Worm (Caenorhabditis elegans) whole organism, young adult: ENCODE measurements around the gene T20D3.5.
"Not testable (repeated sequence)": the region's sequence is repeated elsewhere in the genome, so short reads cannot be mapped to it uniquely, and the experiment has no call there.

Experiments
- B0019.2 ChIP-seq: fragments of 200-800 bp; sonication (Bioruptor generic); conservative IDR thresholded peaks from 2 replicates; pipeline ENCODE4 v1.3.6; 2022; ENCODE audit warnings: missing genetic modification reagents, missing genetic modification characterization, missing compliant biosample characterization
- B0035.1 ChIP-seq: sonication (generic microtip); optimal IDR thresholded peaks from 2 replicates; lab custom pipeline; 2016; ENCODE audit warnings: missing genetic modification characterization, mild to moderate bottlenecking, missing compliant biosample characterization, missing genotype, missing genetic modification reagents
- C17E4.6 ChIP-seq: fragments of 200-800 bp; sonication (Bioruptor generic); IDR thresholded peaks from 2 replicates; pipeline ENCODE4 v1.3.6; 2022; ENCODE audit warnings: missing genetic modification reagents, missing genetic modification characterization, missing compliant biosample characterization
- D2030.7 ChIP-seq: fragments of 200-800 bp; sonication (Bioruptor generic); IDR thresholded peaks from 2 replicates; pipeline ENCODE4 v1.3.6; 2022; ENCODE audit warnings: missing genetic modification reagents, missing genetic modification characterization, missing compliant biosample characterization
- F10E7.11 ChIP-seq: sonication (generic microtip); optimal IDR thresholded peaks from 2 replicates; lab custom pipeline; 2017; ENCODE audit warnings: mild to moderate bottlenecking, missing genetic modification characterization, moderate library complexity, missing compliant biosample characterization
- F23B12.7 ChIP-seq: sonication (generic microtip); optimal IDR thresholded peaks from 2 replicates; lab custom pipeline; 2017; ENCODE audit warnings: missing genetic modification characterization, mild to moderate bottlenecking, missing compliant biosample characterization, antibody characterized with exemption, moderate library complexity; ENCODE audit not compliant: insufficient read depth
- atf-7 ChIP-seq: sonication (generic microtip); optimal IDR thresholded peaks from 2 replicates; lab custom pipeline; 2017; ENCODE audit warnings: mild to moderate bottlenecking, missing genetic modification characterization, missing compliant biosample characterization
- attf-3 ChIP-seq: fragments of 200-800 bp; sonication (Bioruptor generic); conservative IDR thresholded peaks from 2 replicates; pipeline ENCODE4 v1.3.6; 2022; ENCODE audit warnings: missing genetic modification reagents, missing genetic modification characterization, missing compliant biosample characterization
- bed-2 ChIP-seq: fragments of 200-800 bp; sonication (Bioruptor generic); IDR thresholded peaks from 2 replicates; pipeline ENCODE4 v1.3.6; 2022; ENCODE audit warnings: missing genetic modification reagents, missing genetic modification characterization, missing compliant biosample characterization
- cebp-1 ChIP-seq, 2 experiments: fragments of 200-800 bp in 1 of 2; sonication (Bioruptor generic) in 1 of 2; sonication (generic microtip) in 1 of 2; IDR thresholded peaks in 1 of 2; optimal IDR thresholded peaks in 1 of 2; 2 replicates each; pipeline versions ENCODE4 v1.3.6 to Lab custom; 2017 to 2022; ENCODE audit warnings: missing compliant biosample characterization in 2 of 2, missing genetic modification characterization in 2 of 2, mild to moderate bottlenecking in 1 of 2, missing genetic modification reagents in 1 of 2, moderate library complexity in 1 of 2
- ceh-27 ChIP-seq: fragments of 200-800 bp; sonication (Bioruptor generic); optimal IDR thresholded peaks from 2 replicates; lab custom pipeline; 2018; ENCODE audit warnings: mild to moderate bottlenecking, missing genetic modification characterization, moderate library complexity, missing compliant biosample characterization
- dox-1 ChIP-seq: fragments of 200-800 bp; sonication (Bioruptor generic); IDR thresholded peaks from 2 replicates; pipeline ENCODE4 v1.3.6; 2022; ENCODE audit warnings: missing genetic modification reagents, missing genetic modification characterization, missing compliant biosample characterization
- egrh-3 ChIP-seq: fragments of 200-800 bp; sonication (Bioruptor generic); IDR thresholded peaks from 2 replicates; pipeline ENCODE4 v1.3.6; 2022; ENCODE audit warnings: missing genetic modification reagents, missing genetic modification characterization, missing compliant biosample characterization
- ekl-4 ChIP-seq: fragments of 200-800 bp; sonication (Bioruptor generic); IDR thresholded peaks from 2 replicates; pipeline ENCODE4 v1.3.6; 2022; ENCODE audit warnings: missing genetic modification reagents, missing genetic modification characterization, missing compliant biosample characterization
- ets-4 ChIP-seq: fragments of 200-800 bp; sonication (Bioruptor generic); optimal IDR thresholded peaks from 2 replicates; lab custom pipeline; 2018; ENCODE audit warnings: mild to moderate bottlenecking, missing genetic modification characterization, missing compliant biosample characterization
- fkh-3 ChIP-seq: sonication (generic microtip); optimal IDR thresholded peaks from 2 replicates; lab custom pipeline; 2016; ENCODE audit warnings: mild to moderate bottlenecking, missing genetic modification characterization, missing compliant biosample characterization
- hlh-12 ChIP-seq: sonication (generic microtip); optimal IDR thresholded peaks from 2 replicates; lab custom pipeline; 2016; ENCODE audit warnings: missing genetic modification characterization, missing compliant biosample characterization
- hmg-1.2 ChIP-seq: fragments of 200-800 bp; sonication (Bioruptor generic); IDR thresholded peaks from 2 replicates; pipeline ENCODE4 v1.3.6; 2022; ENCODE audit warnings: missing genetic modification reagents, missing genetic modification characterization, missing compliant biosample characterization
- lag-1 ChIP-seq: fragments of 200-800 bp; sonication (Bioruptor generic); IDR thresholded peaks from 2 replicates; pipeline ENCODE4 v1.3.6; 2022; ENCODE audit warnings: missing genetic modification reagents, missing genetic modification characterization, missing compliant biosample characterization
- lin-35 ChIP-seq, 3 experiments: fragments of 150-350 bp in 2 of 3; sonication (generic microtip) in 1 of 3; optimal IDR thresholded peaks; 2 replicates each; lab custom pipeline; 2014 to 2018; ENCODE audit warnings: missing biosample characterization in 3 of 3, missing genetic modification characterization in 3 of 3, missing genetic modification reagents in 3 of 3
- lin-54 ChIP-seq: fragments of 200-800 bp; sonication (Bioruptor generic); optimal IDR thresholded peaks from 2 replicates; lab custom pipeline; 2018; ENCODE audit warnings: mild to moderate bottlenecking, missing genetic modification characterization, missing compliant biosample characterization
- madf-3 ChIP-seq: fragments of 200-800 bp; sonication (Bioruptor generic); IDR thresholded peaks from 2 replicates; pipeline ENCODE4 v1.3.6; 2022; ENCODE audit warnings: missing genetic modification reagents, missing genetic modification characterization, missing compliant biosample characterization
- mel-28 ChIP-seq: sonication (generic microtip); optimal IDR thresholded peaks from 2 replicates; lab custom pipeline; 2016; ENCODE audit warnings: borderline replicate concordance, mild to moderate bottlenecking, missing genetic modification characterization, missing compliant biosample characterization
- mxl-1 ChIP-seq: sonication (generic microtip); optimal IDR thresholded peaks from 2 replicates; lab custom pipeline; 2016; ENCODE audit warnings: missing genetic modification characterization, missing compliant biosample characterization
- nfyb-1 ChIP-seq: fragments of 200-800 bp; sonication (Bioruptor generic); IDR thresholded peaks from 2 replicates; pipeline ENCODE4 v1.3.6; 2022; ENCODE audit warnings: missing genetic modification reagents, missing genetic modification characterization, missing compliant biosample characterization
- nhr-80 ChIP-seq: sonication (generic microtip); optimal IDR thresholded peaks from 2 replicates; lab custom pipeline; 2016; ENCODE audit warnings: missing genetic modification characterization, missing compliant biosample characterization
- nhr-90 ChIP-seq: sonication (generic microtip); optimal IDR thresholded peaks from 2 replicates; lab custom pipeline; 2016; ENCODE audit warnings: missing genotype, mild to moderate bottlenecking, missing genetic modification characterization, missing compliant biosample characterization
- pbrm-1 ChIP-seq: fragments of 200-800 bp; sonication (Bioruptor generic); IDR thresholded peaks from 2 replicates; pipeline ENCODE4 v1.3.6; 2022; ENCODE audit warnings: missing genetic modification reagents, missing genetic modification characterization, missing compliant biosample characterization
- rpc-1 ChIP-seq, 2 experiments: fragments of 150-350 bp in 1 of 2; sonication (generic microtip) in 1 of 2; optimal IDR thresholded peaks; 2 replicates each; lab custom pipeline; 2014 to 2018; ENCODE audit warnings: missing biosample characterization in 1 of 2, missing genetic modification characterization in 1 of 2, missing genetic modification reagents in 1 of 2, missing genotype in 1 of 2
- snpc-1.1 ChIP-seq: sonication (generic microtip); optimal IDR thresholded peaks from 2 replicates; lab custom pipeline; 2017; ENCODE audit warnings: missing genetic modification characterization, mild to moderate bottlenecking, missing compliant biosample characterization, antibody characterized with exemption, moderate library complexity, missing genotype, missing genetic modification reagents; ENCODE audit not compliant: insufficient read depth
- snpc-3.4 ChIP-seq: sonication (generic microtip); optimal IDR thresholded peaks from 2 replicates; lab custom pipeline; 2017; ENCODE audit warnings: missing genetic modification characterization, mild to moderate bottlenecking, missing compliant biosample characterization, antibody characterized with exemption, moderate library complexity, missing genotype, missing genetic modification reagents
- snpc-4 ChIP-seq, 5 experiments: fragments of 150-350 bp in 1 of 5; sonication (generic microtip) in 4 of 5; optimal IDR thresholded peaks; 2 replicates each; lab custom pipeline; 2014 to 2018; ENCODE audit warnings: missing genetic modification characterization in 5 of 5, missing biosample characterization in 3 of 5, antibody characterized with exemption in 2 of 5, mild to moderate bottlenecking in 2 of 5, missing compliant biosample characterization in 2 of 5, missing genotype in 2 of 5, moderate library complexity in 2 of 5, missing genetic modification reagents in 1 of 5
- tbp1 ChIP-seq: fragments of 200-800 bp; sonication (Bioruptor generic); optimal IDR thresholded peaks from 2 replicates; lab custom pipeline; 2018; ENCODE audit warnings: mild to moderate bottlenecking, missing genetic modification characterization, missing compliant biosample characterization
- ztf-18 ChIP-seq: sonication (generic microtip); optimal IDR thresholded peaks from 2 replicates; lab custom pipeline; 2016; ENCODE audit warnings: missing genotype, mild to moderate bottlenecking, missing genetic modification characterization, missing compliant biosample characterization
- ztf-28 ChIP-seq: fragments of 200-800 bp; sonication (Bioruptor generic); IDR thresholded peaks from 2 replicates; pipeline ENCODE4 v1.3.6; 2022; ENCODE audit warnings: missing genetic modification reagents, missing genetic modification characterization, missing compliant biosample characterization
- ztf-6 ChIP-seq: fragments of 200-800 bp; sonication (Bioruptor generic); IDR thresholded peaks from 2 replicates; pipeline ENCODE4 v1.3.6; 2022; ENCODE audit warnings: missing genetic modification reagents, missing genetic modification characterization, missing compliant biosample characterization

The T20D3.5 gene

DNA sequence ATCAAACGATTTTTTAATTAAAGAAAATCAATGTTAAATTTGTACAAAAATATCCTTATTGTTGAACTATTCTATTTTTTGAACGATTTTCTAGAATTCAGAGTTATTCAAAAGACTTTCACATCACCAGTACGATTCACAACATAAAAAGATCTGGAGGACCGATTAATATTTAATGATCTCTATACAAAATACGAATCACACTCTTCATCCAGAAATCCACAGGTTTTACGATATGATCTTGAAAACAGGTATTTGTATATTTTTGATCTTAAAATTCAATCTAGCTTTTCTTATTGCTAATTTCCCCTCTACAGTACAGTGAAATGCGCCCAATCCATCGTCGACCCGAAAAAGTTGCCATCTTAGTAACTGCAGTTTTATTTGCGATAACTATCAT lies 32.2 kb upstream of the T20D3.5 start, which contains the start of gene F49C12.5:
Gene F49C12.5 (plus strand): TSS at position 301 of the 400 bp plus-strand sequence.
- TF ChIP-seq C17E4.6 (GFP tag; lab: Robert Waterston, UW) (no peak), ztf-18 (no peak), ztf-6 (GFP tag; lab: Robert Waterston, UW) (no peak), B0035.1 (tag; lab: Kevin White, UChicago) (no peak), snpc-1.1 (tag; lab: Kevin White, UChicago) (no peak), egrh-3 (no peak)
- TF ChIP-seq, all 124 proteins: peak for 0

DNA sequence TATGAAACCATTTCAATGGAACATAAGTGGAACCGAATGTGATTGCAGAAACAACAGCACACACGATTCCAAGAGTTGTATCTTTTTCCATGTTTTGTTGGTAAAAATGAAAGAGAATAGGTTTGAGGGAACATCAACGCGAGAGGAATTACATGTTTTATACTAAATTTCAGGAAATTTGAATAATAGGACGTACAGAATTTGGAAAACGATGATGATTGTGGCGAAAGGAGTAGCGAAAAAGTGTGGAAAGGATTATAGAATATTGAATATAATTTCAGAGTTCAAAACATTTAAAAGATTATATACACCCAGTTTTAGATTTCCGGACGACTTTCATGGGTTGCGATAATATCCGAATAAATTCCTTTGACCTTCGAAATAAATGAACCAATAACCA lies 27.9 kb upstream of the T20D3.5 start, which contains the start of gene F49C12.6:
Gene F49C12.6 (minus strand): TSS at position 101 of the 400 bp plus-strand sequence.
- TF ChIP-seq tbp1 (GFP tag; lab: Kevin White, UChicago) (no peak), F23B12.7 (tag; lab: Kevin White, UChicago) (no peak), attf-3 (GFP tag; lab: Robert Waterston, UW) (no peak), ekl-4 (no peak), ceh-27 (GFP tag; lab: Kevin White, UChicago) (no peak), bed-2 (GFP tag; lab: Robert Waterston, UW) (no peak), ets-4 (GFP tag; lab: Kevin White, UChicago) (no peak), hlh-12 (tag; lab: Kevin White, UChicago) (no peak), lag-1 (no peak), B0019.2 (GFP tag; lab: Robert Waterston, UW) (no peak)

DNA sequence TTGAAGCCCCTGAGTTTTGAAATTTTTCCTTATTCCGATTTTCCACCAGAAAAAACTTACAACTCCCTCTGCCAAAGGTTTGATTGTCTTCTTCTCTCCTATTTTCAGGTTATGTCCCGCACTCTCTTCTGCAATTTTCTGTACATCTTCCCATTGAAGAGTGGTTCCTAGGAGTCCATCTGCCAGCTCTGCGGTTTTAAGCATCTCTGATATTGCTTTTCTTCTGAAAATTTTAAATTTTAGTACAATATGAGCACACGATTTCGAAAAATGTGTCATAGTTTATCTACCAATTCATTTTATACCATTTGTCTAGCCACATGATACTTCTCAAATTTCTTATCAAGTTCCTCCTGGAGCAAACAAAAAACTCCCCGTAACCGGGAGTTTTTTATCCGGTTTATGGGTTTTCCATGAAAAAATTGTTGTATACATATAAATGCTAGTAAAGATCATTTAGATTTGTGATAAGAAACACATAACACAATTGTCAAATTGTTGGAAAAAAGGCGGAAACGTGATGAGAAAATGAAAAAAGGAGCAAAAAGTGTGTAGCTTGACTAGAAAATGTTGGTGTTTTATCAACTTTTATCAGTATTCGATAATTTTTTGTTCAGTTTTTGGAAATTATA lies 25.8 kb upstream of the T20D3.5 start:
- TF ChIP-seq nhr-90 (tag; lab: Kevin White, UChicago): no peak
- TF ChIP-seq mel-28 (tag; lab: Kevin White, UChicago): no peak
- peak; percentile 45 for TF ChIP-seq ets-4 (GFP tag; lab: Kevin White, UChicago)
- TF ChIP-seq nhr-80: peak; percentile 73
- no peak for TF ChIP-seq atf-7 (tag; lab: Kevin White, UChicago)

DNA sequence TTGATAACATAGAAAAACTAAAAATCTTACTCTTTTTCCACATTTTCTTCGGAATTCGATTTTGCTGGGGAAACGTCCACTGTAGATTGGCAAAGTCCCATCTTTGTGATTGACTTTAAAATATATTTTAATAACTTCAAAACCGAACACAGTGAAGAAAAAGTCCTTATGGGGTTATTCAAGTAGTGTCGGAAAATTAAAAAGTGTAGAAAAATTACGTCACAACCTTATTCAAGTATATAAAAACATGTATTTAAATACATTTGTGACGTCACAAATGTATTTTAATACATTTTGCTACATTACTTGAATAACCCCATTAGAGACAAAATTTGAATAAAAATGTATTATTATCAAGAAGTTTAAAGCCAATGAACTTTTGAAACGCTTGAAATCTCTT lies 24.0 kb upstream of the T20D3.5 start, which contains the start of gene F49C12.7:
Gene F49C12.7 (minus strand): TSS at position 101 of the 400 bp plus-strand sequence.
- not testable (repeated sequence) for TF ChIP-seq bed-2 (GFP tag; lab: Robert Waterston, UW); F10E7.11 (tag; lab: Kevin White, UChicago); ztf-28 (GFP tag; lab: Robert Waterston, UW)

DNA sequence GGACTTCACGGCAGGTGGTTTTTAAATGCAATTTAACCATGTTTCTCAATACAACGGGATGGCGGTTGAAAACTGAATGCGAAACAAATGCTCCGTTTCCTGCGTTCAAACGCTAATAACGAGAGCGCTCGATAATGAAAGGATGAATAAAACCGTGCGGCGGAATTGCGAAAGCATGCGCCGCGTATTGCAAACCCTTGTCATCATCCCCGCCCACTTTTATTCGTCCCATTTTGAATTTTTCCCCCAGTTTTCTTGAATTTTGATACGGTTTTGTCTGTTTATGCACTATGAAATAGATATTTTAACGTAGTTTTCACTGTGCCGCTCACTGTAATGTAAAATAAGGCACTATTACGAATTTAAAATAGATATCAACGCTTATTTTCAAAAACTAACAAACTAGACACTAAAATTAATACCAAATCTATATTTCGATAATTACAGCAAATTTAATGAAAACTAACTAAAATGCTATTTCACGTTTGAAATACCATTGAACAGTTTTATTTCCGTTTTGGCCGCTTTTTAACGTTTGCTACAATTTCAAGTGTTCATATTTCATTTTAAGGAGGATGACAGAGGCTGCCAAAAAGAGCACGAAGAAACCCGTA lies 20.7 kb upstream of the T20D3.5 start, which contains the start of the genes F49C12.9 and rpn-7:
Gene F49C12.9 (minus strand): TSS at position 148 of the 614 bp plus-strand sequence.
Gene rpn-7 (plus strand): TSS at position 564 of the 614 bp plus-strand sequence.
- TF ChIP-seq madf-3 (no peak), cebp-1 (GFP tag; IDR thresholded peaks at IDR 0.05; lab: Robert Waterston, UW) (peak; percentile 21; the same call in 1 of the 2 replicates), cebp-1 (tag; optimal IDR thresholded peaks at IDR 0.05; lab: Kevin White, UChicago) (peak; percentile 79), rpc-1 (optimal IDR thresholded peaks at IDR 0.05; lab: Kevin White, UChicago) (peak; percentile 9), rpc-1 (tag; optimal IDR thresholded peaks at IDR 0.05; lab: Kevin White, UChicago) (no peak), lin-54 (peak; percentile 8), nhr-80 (peak; percentile 4), dox-1 (GFP tag; lab: Robert Waterston, UW) (0 out of 2 replicates have a peak, but pooled peaks have one; percentile 30), nfyb-1 (GFP tag; lab: Robert Waterston, UW) (no peak), lin-35 (GFP tag; optimal IDR thresholded peaks at IDR 0.05; lab: Kevin White, UChicago) (peak in 1 of 3 experiments; percentile 29), snpc-4 (GFP tag; optimal IDR thresholded peaks at IDR 0.05; lab: Kevin White, UChicago) (no peak), snpc-4 (tag; optimal IDR thresholded peaks at IDR 0.05; lab: Kevin White, UChicago) (peak in 3 of 4 experiments; percentile 1 to 45 (median 15)), pbrm-1 (GFP tag; lab: Robert Waterston, UW) (no peak), mxl-1 (no peak), attf-3 (GFP tag; lab: Robert Waterston, UW) (0 out of 2 replicates have a peak, but pooled peaks have one; percentile 9), atf-7 (tag; lab: Kevin White, UChicago) (no peak), hmg-1.2 (GFP tag; lab: Robert Waterston, UW) (peak; percentile 22; the same call in 1 of the 2 replicates), D2030.7 (GFP tag; lab: Robert Waterston, UW) (peak; percentile 29; the same call in 1 of the 2 replicates), snpc-3.4 (peak; percentile 10), fkh-3 (tag; lab: Kevin White, UChicago) (no peak)
